Worm (Caenorhabditis elegans): ENCODE data around the gene mtl-1.

mtl-1 gene

DNA sequence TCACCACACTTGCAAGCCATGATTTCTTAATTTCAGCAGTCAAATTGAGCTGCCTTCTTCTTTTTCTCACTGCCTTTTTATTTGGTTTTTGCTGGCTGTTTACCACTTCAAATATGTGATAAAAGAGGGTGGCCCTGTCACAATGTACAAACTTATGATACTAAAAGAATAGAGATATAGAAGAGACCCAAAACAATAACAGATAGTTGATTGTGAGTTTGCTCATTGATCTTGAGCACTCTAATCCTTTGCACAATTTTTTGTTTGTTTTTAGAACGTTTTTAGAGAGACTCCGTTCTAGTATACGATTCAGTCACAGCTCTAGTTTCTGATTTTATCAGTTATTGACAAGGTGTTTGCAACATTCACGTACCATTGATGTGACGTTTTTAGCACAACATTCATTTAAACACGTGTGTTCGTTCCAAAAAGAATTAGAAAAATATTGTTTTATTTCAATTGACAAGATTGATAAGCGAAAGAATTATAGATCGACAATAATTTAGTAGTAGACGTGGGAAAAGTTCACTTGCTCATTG lies at the start of gene mtl-1:
mtl-1 (minus strand) TSS at position 51 of the 539 bp plus-strand sequence.
- no peak for TF ChIP-seq let-607 (tag; optimal IDR thresholded peaks at IDR 0.05)
- peak; percentile 24 for TF ChIP-seq nhr-80 (tag; optimal IDR thresholded peaks at IDR 0.05)

DNA sequence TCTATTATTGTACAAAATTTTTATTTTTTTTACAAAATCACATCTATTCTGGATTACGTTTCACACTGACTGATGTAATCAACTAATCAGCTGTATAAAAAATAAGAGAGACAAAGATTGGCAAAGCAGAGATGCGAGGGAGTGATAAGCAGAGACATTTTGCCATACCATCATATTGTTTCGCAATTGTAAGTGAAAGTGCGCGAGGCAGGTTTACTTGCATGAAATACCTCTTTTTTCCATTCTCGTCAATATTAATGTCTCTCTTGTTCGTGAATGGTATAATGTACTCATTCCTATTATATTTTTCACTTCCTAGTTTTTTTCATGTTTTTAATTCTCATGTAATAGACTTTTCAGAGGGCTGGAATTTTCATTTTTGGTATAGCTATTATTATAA lies 45.2 kb upstream of the mtl-1 start:
- TF ChIP-seq nhr-27 (tag; optimal IDR thresholded peaks at IDR 0.05), result no peak
- no peak for TF ChIP-seq cebp-1 (GFP tag; IDR thresholded peaks at IDR 0.05)
- TF ChIP-seq cebp-1 (tag; optimal IDR thresholded peaks at IDR 0.05), result peak; percentile 62

DNA sequence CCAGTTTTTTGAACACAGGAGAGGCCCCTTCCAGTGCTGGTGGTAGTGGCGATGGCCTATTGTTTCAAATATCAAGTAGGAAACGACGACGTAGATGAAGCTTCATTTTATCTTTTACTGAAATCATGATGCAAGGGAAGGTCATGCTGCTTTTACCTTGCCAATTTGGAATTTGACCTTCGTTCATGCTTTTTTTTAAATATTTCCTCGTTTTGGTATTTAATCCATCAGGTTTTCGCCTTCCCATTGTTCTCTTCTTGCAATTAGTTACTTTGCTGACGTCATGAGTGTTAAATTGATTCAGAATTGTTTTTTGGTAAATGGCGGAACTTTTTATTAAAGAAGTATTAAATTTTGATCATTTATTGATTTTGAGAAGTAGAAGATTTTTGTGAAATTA lies 44.4 kb upstream of the mtl-1 start:
- TF ChIP-seq D2030.7 (GFP tag; IDR thresholded peaks at IDR 0.05) (no peak), dpl-1 (GFP tag; optimal IDR thresholded peaks at IDR 0.05) (no peak), nfya-1 (tag; optimal IDR thresholded peaks at IDR 0.05; ENCODE audit: borderline replicate concordance, insufficient read depth) (no peak), athp-1 (tag; optimal IDR thresholded peaks at IDR 0.05) (no peak), F23B12.7 (tag; optimal IDR thresholded peaks at IDR 0.05; ENCODE audit: insufficient read depth) (no peak), ceh-91 (GFP tag; IDR thresholded peaks at IDR 0.05) (no peak), F57A8.1 (GFP tag; optimal IDR thresholded peaks at IDR 0.05) (no peak), F52B5.7 (tag; optimal IDR thresholded peaks at IDR 0.05) (no peak), nfyb-1 (GFP tag; IDR thresholded peaks at IDR 0.05) (no peak), chd-7 (tag; optimal IDR thresholded peaks at IDR 0.05) (no peak), madf-6 (GFP tag; IDR thresholded peaks at IDR 0.05) (no peak), unc-130 (GFP tag; optimal IDR thresholded peaks at IDR 0.05) (no peak), rec-8 (tag; optimal IDR thresholded peaks at IDR 0.05) (no peak), B0035.1 (tag; optimal IDR thresholded peaks at IDR 0.05) (no peak), nhr-179 (tag; optimal IDR thresholded peaks at IDR 0.05) (no peak), unc-62 (GFP tag; optimal IDR thresholded peaks at IDR 0.05) (no peak), snpc-3.4 (tag; optimal IDR thresholded peaks at IDR 0.05) (no peak)

DNA sequence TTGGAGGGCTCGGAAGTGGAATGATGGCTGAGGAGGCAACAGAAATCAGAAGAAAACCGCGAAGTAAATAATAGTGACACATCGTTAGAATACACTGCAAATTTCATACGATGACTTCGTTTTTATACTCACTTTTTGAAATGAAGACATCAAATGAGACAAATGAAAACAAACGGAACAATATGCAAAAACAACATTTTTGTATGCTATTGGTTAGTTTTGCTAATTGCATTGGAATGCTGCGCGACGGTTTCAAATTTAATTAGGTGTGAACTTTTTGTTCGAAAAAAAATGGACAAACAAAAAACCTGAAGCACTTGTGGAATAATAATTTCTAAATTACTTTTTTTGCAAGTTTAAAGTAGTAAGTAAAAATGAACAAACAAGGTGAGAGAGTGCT lies 41.3 kb upstream of the mtl-1 start, which contains the start of gene grl-8:
grl-8 (minus strand) TSS at position 101 of the 400 bp plus-strand sequence.
- TF ChIP-seq ccch-3 (GFP tag; optimal IDR thresholded peaks at IDR 0.05) (no peak), lag-1 (GFP tag; IDR thresholded peaks at IDR 0.05) (no peak), nhr-90 (tag; optimal IDR thresholded peaks at IDR 0.05) (no peak), egl-44 (GFP tag; IDR thresholded peaks at IDR 0.05) (no peak), hlh-26 (GFP tag; conservative IDR thresholded peaks at IDR 0.05) (no peak), ceh-40 (GFP tag; IDR thresholded peaks at IDR 0.05) (no peak), sea-2 (GFP tag; IDR thresholded peaks at IDR 0.05) (no peak)

DNA sequence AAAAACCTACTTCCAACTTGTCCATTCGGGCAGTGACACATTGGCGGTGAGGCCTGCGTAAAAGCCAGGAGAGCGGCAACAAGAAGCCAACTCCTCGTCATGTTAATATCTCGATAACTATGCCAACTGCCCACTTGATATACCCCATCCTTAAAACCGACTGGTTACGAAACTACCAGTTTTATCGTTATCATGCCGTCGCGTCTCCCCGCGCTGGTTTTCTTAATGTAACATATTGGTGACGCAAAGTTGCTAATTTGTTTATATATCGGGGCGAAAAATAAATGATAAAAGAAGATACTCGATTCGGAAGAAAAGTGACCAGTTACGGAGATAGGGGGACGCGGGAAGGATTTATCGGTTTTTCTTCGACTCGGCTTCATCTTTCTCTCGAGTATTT lies 39.9 kb upstream of the mtl-1 start, which contains the start of gene grl-9:
grl-9 (minus strand) TSS at position 101 of the 400 bp plus-strand sequence.
- TF ChIP-seq nhr-27 (tag; optimal IDR thresholded peaks at IDR 0.05) (no peak), ceh-27 (GFP tag; optimal IDR thresholded peaks at IDR 0.05) (no peak), efl-1 (GFP tag; optimal IDR thresholded peaks at IDR 0.05) (no peak), let-526 (GFP tag; IDR thresholded peaks at IDR 0.05) (no peak), him-1 (tag; optimal IDR thresholded peaks at IDR 0.05) (no peak), F10E7.11 (tag; optimal IDR thresholded peaks at IDR 0.05) (no peak), ztf-22 (GFP tag; optimal IDR thresholded peaks at IDR 0.05) (no peak), hmg-20 (GFP tag; IDR thresholded peaks at IDR 0.05) (no peak), madf-10 (tag; optimal IDR thresholded peaks at IDR 0.05) (no peak), egl-18 (GFP tag; IDR thresholded peaks at IDR 0.05) (no peak), repo-1 (tag; optimal IDR thresholded peaks at IDR 0.05) (no peak), pbrm-1 (GFP tag; IDR thresholded peaks at IDR 0.05) (no peak), ceh-58 (GFP tag; IDR thresholded peaks at IDR 0.05) (no peak), tlf-1 (GFP tag; optimal IDR thresholded peaks at IDR 0.05) (no peak), F23B12.7 (tag; optimal IDR thresholded peaks at IDR 0.05; ENCODE audit: insufficient read depth) (no peak), zfh-2 (GFP tag; conservative IDR thresholded peaks at IDR 0.05) (no peak), dpff-1 (tag; optimal IDR thresholded peaks at IDR 0.05) (no peak)

Data from whole organism, young adult.